Fruit fly (Drosophila melanogaster) whole organism, embryonic: Measurements from ENCODE around the gene vkg.
A peak's percentile ranks its signal among the peaks of the same experiment; 100 is the strongest.

Source experiments
- Atf-2 ChIP-seq: fragments of 200-800 bp; sonication (Bioruptor generic); optimal IDR thresholded peaks from 2 replicates; lab custom pipeline; 2016; ENCODE audit warnings: missing biosample characterization, missing genetic modification characterization
- Bteb2 ChIP-seq: fragments of 200-800 bp; sonication (Bioruptor generic); optimal IDR thresholded peaks from 2 replicates; lab custom pipeline; 2016; ENCODE audit warnings: missing biosample characterization, missing genetic modification characterization
- CG11247 ChIP-seq: fragments of 200-800 bp; sonication (Bioruptor generic); IDR thresholded peaks from 2 replicates; pipeline ENCODE4 v1.3.6; 2022; ENCODE audit warnings: missing biosample characterization, missing genetic modification characterization
- CG11456 ChIP-seq: fragments of 200-800 bp; sonication (Bioruptor generic); IDR thresholded peaks from 3 replicates; pipeline ENCODE4 v1.3.6; 2022; ENCODE audit warnings: missing biosample characterization, missing genetic modification characterization
- CG12104 ChIP-seq: fragments of 200-800 bp; sonication (Bioruptor generic); optimal IDR thresholded peaks from 3 replicates; lab custom pipeline; 2016; ENCODE audit warnings: missing biosample characterization, missing genetic modification characterization
- CG12155 ChIP-seq: fragments of 200-800 bp; sonication (Bioruptor generic); optimal IDR thresholded peaks from 3 replicates; lab custom pipeline; 2016; ENCODE audit warnings: missing biosample characterization, missing genetic modification characterization
- CG12391 ChIP-seq: fragments of 200-800 bp; sonication (Bioruptor generic); optimal IDR thresholded peaks from 3 replicates; lab custom pipeline; 2018; ENCODE audit warnings: missing biosample characterization, mild to moderate bottlenecking, missing genetic modification characterization, moderate library complexity
- CG13123 ChIP-seq: fragments of 200-800 bp; sonication (Bioruptor generic); optimal IDR thresholded peaks from 2 replicates; lab custom pipeline; 2016; ENCODE audit warnings: missing biosample characterization, missing genetic modification characterization
- CG13424 ChIP-seq: fragments of 200-800 bp; sonication (Bioruptor generic); optimal IDR thresholded peaks from 2 replicates; lab custom pipeline; 2019; ENCODE audit warnings: missing biosample characterization, mild to moderate bottlenecking, missing genetic modification characterization, moderate library complexity
- CG13894 ChIP-seq: fragments of 200-800 bp; sonication (Bioruptor generic); optimal IDR thresholded peaks from 3 replicates; lab custom pipeline; 2018; ENCODE audit warnings: missing biosample characterization, mild to moderate bottlenecking, missing genetic modification characterization, moderate library complexity
- CG17186 ChIP-seq: fragments of 200-800 bp; sonication (Bioruptor generic); optimal IDR thresholded peaks from 3 replicates; lab custom pipeline; 2017; ENCODE audit warnings: missing biosample characterization, missing genetic modification reagents, missing genetic modification characterization
- CG17361 ChIP-seq: fragments of 200-800 bp; sonication (Bioruptor generic); IDR thresholded peaks from 3 replicates; pipeline ENCODE4 v1.3.6; 2022; ENCODE audit warnings: missing biosample characterization, missing genetic modification characterization
- CG1832 ChIP-seq: fragments of 200-800 bp; sonication (Bioruptor generic); optimal IDR thresholded peaks from 2 replicates; lab custom pipeline; 2017; ENCODE audit warnings: missing biosample characterization, mild to moderate bottlenecking, missing genetic modification characterization, inconsistent platforms
- CG2889 ChIP-seq: fragments of 200-800 bp; sonication (Bioruptor generic); IDR thresholded peaks from 3 replicates; pipeline ENCODE4 v1.3.6; 2022; ENCODE audit warnings: missing biosample characterization, missing genetic modification characterization
- CG32772 ChIP-seq: fragments of 200-800 bp; sonication (Bioruptor generic); IDR thresholded peaks from 2 replicates; pipeline ENCODE4 v1.3.6; 2022; ENCODE audit warnings: missing biosample characterization, missing genetic modification characterization
- CG3281 ChIP-seq: fragments of 200-800 bp; sonication (Bioruptor generic); optimal IDR thresholded peaks from 3 replicates; lab custom pipeline; 2017; ENCODE audit warnings: missing biosample characterization, mild to moderate bottlenecking, missing genetic modification characterization
- CG34376 ChIP-seq: fragments of 200-800 bp; sonication (Bioruptor generic); optimal IDR thresholded peaks from 2 replicates; lab custom pipeline; 2018; ENCODE audit warnings: missing biosample characterization, mild to moderate bottlenecking, missing genetic modification characterization
- CG42726 ChIP-seq: fragments of 200-800 bp; sonication (Bioruptor generic); IDR thresholded peaks from 2 replicates; pipeline ENCODE4 v1.3.6; 2022; ENCODE audit warnings: missing biosample characterization, missing genetic modification characterization; ENCODE audit not compliant: partially characterized antibody
- CG4328 ChIP-seq: fragments of 200-800 bp; sonication (Bioruptor generic); optimal IDR thresholded peaks from 3 replicates; lab custom pipeline; 2017; ENCODE audit warnings: missing biosample characterization, missing genetic modification reagents, missing genetic modification characterization
- CG6654 ChIP-seq: fragments of 200-800 bp; sonication (Bioruptor generic); optimal IDR thresholded peaks from 2 replicates; lab custom pipeline; 2017; ENCODE audit warnings: missing biosample characterization, mild to moderate bottlenecking, missing genetic modification characterization
- CG7357 ChIP-seq: fragments of 200-800 bp; sonication (Bioruptor generic); IDR thresholded peaks from 3 replicates; pipeline ENCODE4 v1.3.6; 2022; ENCODE audit warnings: missing biosample characterization, missing genetic modification characterization
- CG7786 ChIP-seq: fragments of 200-800 bp; sonication (Bioruptor generic); optimal IDR thresholded peaks from 2 replicates; lab custom pipeline; 2016; ENCODE audit warnings: missing biosample characterization, missing genetic modification characterization
- CG9727 ChIP-seq: fragments of 200-800 bp; sonication (Bioruptor generic); optimal IDR thresholded peaks from 3 replicates; lab custom pipeline; 2017; ENCODE audit warnings: missing biosample characterization, mild to moderate bottlenecking, missing genetic modification characterization
- CG9876 ChIP-seq: fragments of 200-800 bp; sonication (Bioruptor generic); optimal IDR thresholded peaks from 2 replicates; lab custom pipeline; 2016; ENCODE audit warnings: missing biosample characterization, missing genetic modification characterization
- Dip3 ChIP-seq: fragments of 200-800 bp; sonication (Bioruptor generic); optimal IDR thresholded peaks from 3 replicates; lab custom pipeline; 2016; ENCODE audit warnings: missing biosample characterization, missing genetic modification characterization
- H15 ChIP-seq: fragments of 200-800 bp; sonication (Bioruptor generic); IDR thresholded peaks from 3 replicates; pipeline ENCODE4 v1.3.6; 2022; ENCODE audit warnings: missing biosample characterization, missing genetic modification characterization
- Med ChIP-seq: fragments of 200-800 bp; sonication (Bioruptor generic); peaks from one replicate; lab custom pipeline; 2016; ENCODE audit warnings: missing biosample characterization, missing genetic modification characterization, mild to moderate bottlenecking, inconsistent platforms, moderate library complexity
- Mrtf ChIP-seq: fragments of 200-800 bp; sonication (Bioruptor generic); IDR thresholded peaks from 3 replicates; pipeline ENCODE4 v1.3.6; 2022; ENCODE audit warnings: missing biosample characterization, missing genetic modification characterization
- NC2β ChIP-seq: fragments of 200-800 bp; sonication (Bioruptor generic); optimal IDR thresholded peaks from 2 replicates; lab custom pipeline; 2016; ENCODE audit warnings: missing biosample characterization, missing genetic modification characterization
- Sry-β ChIP-seq: fragments of 200-800 bp; sonication (Bioruptor generic); optimal IDR thresholded peaks from 2 replicates; lab custom pipeline; 2018; ENCODE audit warnings: missing biosample characterization, mild to moderate bottlenecking, missing genetic modification characterization, moderate library complexity
- Xbp1 ChIP-seq: fragments of 200-800 bp; sonication (Bioruptor generic); optimal IDR thresholded peaks from 3 replicates; lab custom pipeline; 2016; ENCODE audit warnings: missing biosample characterization, mild to moderate bottlenecking, missing genetic modification characterization
- abd-A ChIP-seq: fragments of 200-800 bp; sonication (Bioruptor generic); optimal IDR thresholded peaks from 3 replicates; lab custom pipeline; 2019; ENCODE audit warnings: missing biosample characterization, mild to moderate bottlenecking, missing genetic modification characterization, moderate library complexity
- croc ChIP-seq: fragments of 200-800 bp; sonication (Bioruptor generic); conservative IDR thresholded peaks from 3 replicates; pipeline ENCODE4 v1.3.6; 2022; ENCODE audit warnings: missing biosample characterization, missing genetic modification characterization
- dimm ChIP-seq: fragments of 200-800 bp; sonication (Bioruptor generic); IDR thresholded peaks from 2 replicates; pipeline ENCODE4 v1.3.6; 2022; ENCODE audit warnings: missing biosample characterization, missing genetic modification characterization
- ewg ChIP-seq: fragments of 200-800 bp; sonication (Bioruptor generic); optimal IDR thresholded peaks from 3 replicates; lab custom pipeline; 2017; ENCODE audit warnings: mild to moderate bottlenecking, missing biosample characterization, missing genetic modification reagents, missing genetic modification characterization
- gcm2 ChIP-seq: fragments of 200-800 bp; sonication (Bioruptor generic); optimal IDR thresholded peaks from 2 replicates; lab custom pipeline; 2016; ENCODE audit warnings: missing biosample characterization, missing genetic modification characterization
- grau ChIP-seq: fragments of 200-800 bp; optimal IDR thresholded peaks from 3 replicates; lab custom pipeline; 2019; ENCODE audit warnings: missing biosample characterization, mild to moderate bottlenecking, missing genetic modification characterization, moderate library complexity
- insv ChIP-seq, 2 experiments: fragments of 200-800 bp; sonication (Bioruptor generic); optimal IDR thresholded peaks; 3 replicates each; lab custom pipeline; 2016 to 2018; ENCODE audit warnings: missing biosample characterization in 2 of 2, missing genetic modification characterization in 2 of 2
- ken ChIP-seq: fragments of 200-800 bp; sonication (Bioruptor generic); IDR thresholded peaks from 3 replicates; pipeline ENCODE4 v1.3.6; 2022; ENCODE audit warnings: missing biosample characterization, missing genetic modification characterization
- nerfin-1 ChIP-seq: fragments of 200-800 bp; sonication (Bioruptor generic); optimal IDR thresholded peaks from 3 replicates; lab custom pipeline; 2019; ENCODE audit warnings: missing biosample characterization, mild to moderate bottlenecking, missing genetic modification characterization, moderate library complexity
- nmo ChIP-seq: fragments of 200-800 bp; sonication (Bioruptor generic); optimal IDR thresholded peaks from 2 replicates; lab custom pipeline; 2018; ENCODE audit warnings: missing biosample characterization, mild to moderate bottlenecking, missing genetic modification characterization, moderate library complexity
- otp ChIP-seq: fragments of 200-800 bp; sonication (Bioruptor generic); IDR thresholded peaks from 3 replicates; pipeline ENCODE4, ENCODE4 v1.3.6; 2022; ENCODE audit warnings: missing biosample characterization, missing genetic modification characterization
- pho ChIP-seq: fragments of 200-800 bp; sonication (Bioruptor generic); optimal IDR thresholded peaks from 2 replicates; lab custom pipeline; 2016; ENCODE audit warnings: missing biosample characterization, missing genetic modification characterization
- phol ChIP-seq: fragments of 200-800 bp; sonication (Bioruptor generic); optimal IDR thresholded peaks from 3 replicates; lab custom pipeline; 2018; ENCODE audit warnings: missing biosample characterization, mild to moderate bottlenecking, missing genetic modification characterization, moderate library complexity
- psq ChIP-seq: fragments of 200-800 bp; sonication (Bioruptor generic); optimal IDR thresholded peaks from 2 replicates; lab custom pipeline; 2017; ENCODE audit warnings: missing biosample characterization, missing genetic modification characterization
- ranshi ChIP-seq: fragments of 200-800 bp; sonication (Bioruptor generic); IDR thresholded peaks from 2 replicates; pipeline ENCODE4 v1.3.6; 2022; ENCODE audit warnings: missing biosample characterization, missing genetic modification characterization
- sob ChIP-seq: fragments of 200-800 bp; sonication (Bioruptor generic); IDR thresholded peaks from 2 replicates; pipeline ENCODE4 v1.3.6; 2022; ENCODE audit warnings: missing biosample characterization, missing genetic modification characterization
- tgo ChIP-seq: fragments of 200-800 bp; sonication (Bioruptor generic); IDR thresholded peaks from 3 replicates; pipeline ENCODE4 v1.3.6; 2022; ENCODE audit warnings: missing biosample characterization, missing genetic modification characterization
- tna ChIP-seq: fragments of 200-800 bp; sonication (Bioruptor generic); IDR thresholded peaks from 2 replicates; pipeline ENCODE4 v1.3.6; 2022; ENCODE audit warnings: missing biosample characterization, missing genetic modification characterization; ENCODE audit not compliant: partially characterized antibody
- toy ChIP-seq: fragments of 200-800 bp; sonication (Bioruptor generic); IDR thresholded peaks from 2 replicates; pipeline ENCODE4 v1.3.6; 2022; ENCODE audit warnings: missing biosample characterization, missing genetic modification characterization

The vkg gene

dm6 chr2L:5052367-5052914 lies 24.4 kb upstream of the vkg start, which contains the start of gene senju (continued):
- peak; percentile 88 for TF ChIP-seq CG7786 (GFP tag; lab: Kevin White, UChicago)
- TF ChIP-seq abd-A (tag; lab: Kevin White, UChicago): peak; percentile 68
- TF ChIP-seq psq (GFP tag; lab: Kevin White, UChicago): peak; percentile 58
- peak; percentile 78 for TF ChIP-seq CG3281
- peak; percentile 73 for TF ChIP-seq CG12104 (GFP tag; lab: Kevin White, UChicago)
- peak; percentile 95 for TF ChIP-seq CG34376 (GFP tag; lab: Kevin White, UChicago)
- peak; percentile 57 for TF ChIP-seq otp (GFP tag; lab: Robert Waterston, UW)
- peak in 1 of 2 experiments; percentile 64 for TF ChIP-seq insv (GFP tag; optimal IDR thresholded peaks at IDR 0.05; lab: Kevin White, UChicago)
- peak; percentile 65 for TF ChIP-seq nmo (GFP tag; lab: Kevin White, UChicago)
- peak; percentile 78 for TF ChIP-seq CG17361 (GFP tag; lab: Robert Waterston, UW)
- TF ChIP-seq toy: peak; percentile 35; the same call in 1 of the 2 replicates
- peak; percentile 83 for TF ChIP-seq CG4328 (GFP tag; lab: Kevin White, UChicago)
- TF ChIP-seq sob (GFP tag; lab: Robert Waterston, UW): peak; percentile 84
- TF ChIP-seq CG1832 (GFP tag; lab: Kevin White, UChicago): peak; percentile 31
- TF ChIP-seq CG2889: peak; percentile 71
- peak; percentile 90 for TF ChIP-seq CG11456 (GFP tag; lab: Robert Waterston, UW)
- peak; percentile 82 for TF ChIP-seq CG13894 (tag; lab: Kevin White, UChicago)
- peak; percentile 86 for TF ChIP-seq pho
- peak; percentile 80 for TF ChIP-seq CG13424 (tag; lab: Kevin White, UChicago)
- peak; percentile 77 for TF ChIP-seq grau (tag; lab: Kevin White, UChicago)
- peak; percentile 36; the same call in 1 of the 2 replicates for TF ChIP-seq CG42726 (GFP tag; lab: Robert Waterston, UW)
- TF ChIP-seq nerfin-1 (tag; lab: Kevin White, UChicago): peak; percentile 71
- peak; percentile 62 for TF ChIP-seq Atf-2 (GFP tag; lab: Kevin White, UChicago)
- TF ChIP-seq Sry-β (GFP tag; lab: Kevin White, UChicago): no peak
- TF ChIP-seq ranshi (GFP tag; lab: Robert Waterston, UW): peak; percentile 85
- TF ChIP-seq gcm2: peak; percentile 68
- TF ChIP-seq tgo: peak; percentile 82
- peak; percentile 82 for TF ChIP-seq NC2β
- TF ChIP-seq tna (GFP tag; lab: Robert Waterston, UW): no peak
- TF ChIP-seq CG32772: peak; percentile 60
- peak; percentile 98 for TF ChIP-seq Med
- TF ChIP-seq CG7357 (GFP tag; lab: Robert Waterston, UW): no peak; the same call in 2 of the 3 replicates
- peak; percentile 50 for TF ChIP-seq Bteb2 (GFP tag; lab: Kevin White, UChicago)
- TF ChIP-seq CG12391 (tag; lab: Kevin White, UChicago): peak; percentile 83
- peak; percentile 76 for TF ChIP-seq phol
- TF ChIP-seq CG12155 (GFP tag; lab: Kevin White, UChicago): peak; percentile 85
- TF ChIP-seq CG13123 (GFP tag; lab: Kevin White, UChicago): peak; percentile 81
- TF ChIP-seq Xbp1 (GFP tag; lab: Kevin White, UChicago): peak; percentile 88
- peak; percentile 89 for TF ChIP-seq CG9727 (GFP tag; lab: Kevin White, UChicago)
- peak; percentile 60; the same call in 1 of the 3 replicates for TF ChIP-seq H15 (GFP tag; lab: Robert Waterston, UW)
- TF ChIP-seq ewg (GFP tag; lab: Kevin White, UChicago): peak; percentile 63
- TF ChIP-seq ken: peak; percentile 81
- TF ChIP-seq croc (GFP tag; lab: Robert Waterston, UW): peak; percentile 27; the same call in 1 of the 3 replicates
- peak; percentile 66 for TF ChIP-seq CG9876 (GFP tag; lab: Kevin White, UChicago)
- peak; percentile 63 for TF ChIP-seq Dip3 (GFP tag; lab: Kevin White, UChicago)
- peak; percentile 60 for TF ChIP-seq CG6654 (GFP tag; lab: Kevin White, UChicago)
- peak; percentile 83 for TF ChIP-seq CG11247 (GFP tag; lab: Robert Waterston, UW)
- TF ChIP-seq dimm (GFP tag; lab: Robert Waterston, UW): no peak
- TF ChIP-seq Mrtf: peak; percentile 80
- peak; percentile 83 for TF ChIP-seq CG17186 (GFP tag; lab: Kevin White, UChicago)
